Fruit fly (Drosophila melanogaster) whole organism, larva: Measurements from ENCODE around the gene slou.

Source experiments
- noc ChIP-seq: fragments of 200-800 bp; sonication (Bioruptor generic); optimal IDR thresholded peaks from 3 replicates; lab custom pipeline; 2019; ENCODE audit warnings: missing biosample characterization, mild to moderate bottlenecking, missing genetic modification characterization, moderate library complexity

slou gene

dm6 chr3R:21499131-21500036, 57.6 kb downstream of the slou start, which contains the start of gene C15:
Gene C15, plus strand, starts transcription at chr3R:21499986.
- TF ChIP-seq noc: no peak
